Worm (Caenorhabditis elegans): ENCODE data around the gene gcy-36.

DNA sequence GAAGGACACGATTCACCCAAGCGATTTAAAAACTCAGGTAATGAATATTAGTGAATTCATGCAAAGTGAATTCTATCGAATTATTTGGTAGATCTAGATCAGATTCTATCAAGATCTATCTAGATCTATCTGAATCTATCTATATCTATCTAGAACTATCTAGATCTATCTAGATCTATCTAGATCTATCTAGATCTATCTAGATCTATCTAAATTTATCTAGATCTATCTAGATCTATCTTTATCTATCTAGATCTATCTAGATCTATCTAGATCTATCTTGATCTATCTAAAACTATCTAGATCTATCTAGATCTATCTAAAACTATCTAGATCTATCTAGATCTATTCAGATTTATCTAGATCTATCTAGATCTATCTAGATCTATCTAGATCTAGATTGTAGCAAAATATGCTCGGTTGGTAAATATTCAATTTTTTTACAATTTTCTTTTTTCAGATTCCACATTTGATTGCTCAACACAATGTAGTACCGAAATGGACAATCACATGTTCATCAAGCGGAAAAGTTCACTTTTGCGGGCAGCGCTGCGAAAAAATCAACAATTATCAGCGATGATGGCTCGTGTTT, 8.8 kb upstream of the gcy-36 start:
- TF ChIP-seq somi-1 (GFP tag; optimal IDR thresholded peaks at IDR 0.05) = no peak
- TF ChIP-seq F49E8.2 (tag; optimal IDR thresholded peaks at IDR 0.05; ENCODE audit: insufficient read depth) = no peak
- TF ChIP-seq efl-1 (GFP tag; optimal IDR thresholded peaks at IDR 0.05) = no peak
- TF ChIP-seq gei-17 (GFP tag; optimal IDR thresholded peaks at IDR 0.05) = no peak
- no peak for TF ChIP-seq K11D2.4 (GFP tag; IDR thresholded peaks at IDR 0.05)
- no peak for TF ChIP-seq hmg-20 (GFP tag; IDR thresholded peaks at IDR 0.05)
- TF ChIP-seq ccch-3 (GFP tag; optimal IDR thresholded peaks at IDR 0.05) = no peak
- no peak for TF ChIP-seq Y79H2A.3 (GFP tag; conservative IDR thresholded peaks at IDR 0.05)

All from whole organism, young adult.